Fruit fly (Drosophila melanogaster) whole organism: Measurements from ENCODE around the gene PK1-R.

Experiments used
- CG8478 ChIP-seq: fragments of >200 bp; optimal IDR thresholded peaks from 2 replicates; lab custom pipeline; 2018; ENCODE audit warnings: inconsistent platforms
- Dll ChIP-seq: fragments of >200 bp; optimal IDR thresholded peaks from 2 replicates; lab custom pipeline; 2017
- EcR ChIP-seq, 2 experiments: fragments of >200 bp; optimal IDR thresholded peaks; 2 replicates each; lab custom pipeline; 2017; ENCODE audit warnings: missing biosample characterization in 2 of 2, missing genetic modification characterization in 2 of 2, missing genetic modification reagents in 2 of 2
- pan ChIP-seq: fragments of >200 bp; optimal IDR thresholded peaks from 2 replicates; lab custom pipeline; 2017
- psq ChIP-seq: fragments of >200 bp; optimal IDR thresholded peaks from 2 replicates; lab custom pipeline; 2017
- usp ChIP-seq: fragments of >200 bp; optimal IDR thresholded peaks from 2 replicates; lab custom pipeline; 2017; ENCODE audit warnings: missing biosample characterization, missing genetic modification characterization, mixed read lengths

Gene PK1-R

DNA sequence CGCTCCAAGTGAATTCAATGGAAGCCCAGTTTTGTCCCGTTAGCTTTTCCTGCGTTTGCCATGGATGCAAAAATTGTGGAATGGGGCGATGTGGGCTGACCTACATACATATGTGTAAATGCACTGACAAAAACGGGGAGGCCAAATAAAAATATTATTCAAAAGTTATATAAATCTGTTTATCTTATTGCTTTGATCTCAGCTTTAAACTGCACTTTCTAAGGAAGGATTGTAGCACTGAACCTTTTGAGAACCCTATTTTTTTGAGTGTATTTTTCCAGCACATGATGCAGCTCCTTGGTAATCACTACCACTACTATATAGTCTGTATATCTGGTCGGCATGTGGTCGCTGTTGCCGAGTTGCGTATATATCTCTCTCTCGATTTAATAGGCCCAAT, 25.9 kb downstream of the PK1-R start:
- TF ChIP-seq pan (lab: Kevin White, UChicago) (no peak), psq (lab: Kevin White, UChicago) (no peak), Dll (lab: Kevin White, UChicago) (no peak), CG8478 (lab: Kevin White, UChicago) (no peak), EcR (GFP tag; optimal IDR thresholded peaks at IDR 0.05; lab: Kevin White, UChicago) (no peak), usp (no peak)

DNA sequence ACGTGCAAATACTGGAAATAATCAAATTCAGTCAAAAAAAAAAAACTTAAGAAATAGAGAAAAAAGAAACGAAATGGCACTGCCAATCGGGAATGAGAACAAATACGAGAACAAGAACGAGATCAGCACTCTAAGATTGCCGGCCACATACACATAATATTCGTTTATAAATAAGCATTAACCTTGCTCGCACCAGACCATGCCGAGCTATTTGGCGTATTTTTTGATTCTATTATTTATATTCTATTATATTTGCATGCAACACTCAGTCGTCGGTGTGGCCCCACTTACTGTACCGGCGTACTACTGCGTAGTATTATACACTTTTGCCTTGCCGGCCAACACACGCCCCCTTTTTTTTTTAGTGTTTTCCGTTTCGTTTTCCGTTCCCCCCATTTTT, 32.3 kb downstream of the PK1-R start:
- TF ChIP-seq CG8478 (lab: Kevin White, UChicago) (no peak), Dll (lab: Kevin White, UChicago) (no peak), EcR (GFP tag; optimal IDR thresholded peaks at IDR 0.05; lab: Kevin White, UChicago) (no peak), usp (no peak), psq (lab: Kevin White, UChicago) (no peak), pan (lab: Kevin White, UChicago) (no peak)

DNA sequence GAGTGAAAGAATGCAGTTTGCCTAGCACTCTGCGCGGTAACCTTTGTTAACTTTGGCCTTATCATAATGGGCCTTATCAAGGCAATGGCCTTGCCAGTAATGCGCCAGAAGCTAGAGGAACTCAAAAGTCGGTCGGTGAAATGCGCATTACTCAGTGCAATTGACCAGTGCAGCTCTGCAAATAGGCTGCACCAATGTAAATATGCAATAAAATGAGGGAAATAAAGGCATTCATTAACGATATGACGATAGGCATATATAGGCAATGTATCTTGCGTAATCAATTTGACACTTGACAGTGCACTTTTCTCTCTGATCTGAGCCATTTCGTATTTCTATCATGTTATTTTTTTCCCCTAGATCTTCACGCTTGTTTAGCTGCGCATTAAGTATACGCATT, 32.8 kb downstream of the PK1-R start:
- TF ChIP-seq psq (lab: Kevin White, UChicago) (no peak), CG8478 (lab: Kevin White, UChicago) (no peak), Dll (lab: Kevin White, UChicago) (no peak), usp (no peak), pan (lab: Kevin White, UChicago) (no peak), EcR (GFP tag; optimal IDR thresholded peaks at IDR 0.05; lab: Kevin White, UChicago) (no peak)

DNA sequence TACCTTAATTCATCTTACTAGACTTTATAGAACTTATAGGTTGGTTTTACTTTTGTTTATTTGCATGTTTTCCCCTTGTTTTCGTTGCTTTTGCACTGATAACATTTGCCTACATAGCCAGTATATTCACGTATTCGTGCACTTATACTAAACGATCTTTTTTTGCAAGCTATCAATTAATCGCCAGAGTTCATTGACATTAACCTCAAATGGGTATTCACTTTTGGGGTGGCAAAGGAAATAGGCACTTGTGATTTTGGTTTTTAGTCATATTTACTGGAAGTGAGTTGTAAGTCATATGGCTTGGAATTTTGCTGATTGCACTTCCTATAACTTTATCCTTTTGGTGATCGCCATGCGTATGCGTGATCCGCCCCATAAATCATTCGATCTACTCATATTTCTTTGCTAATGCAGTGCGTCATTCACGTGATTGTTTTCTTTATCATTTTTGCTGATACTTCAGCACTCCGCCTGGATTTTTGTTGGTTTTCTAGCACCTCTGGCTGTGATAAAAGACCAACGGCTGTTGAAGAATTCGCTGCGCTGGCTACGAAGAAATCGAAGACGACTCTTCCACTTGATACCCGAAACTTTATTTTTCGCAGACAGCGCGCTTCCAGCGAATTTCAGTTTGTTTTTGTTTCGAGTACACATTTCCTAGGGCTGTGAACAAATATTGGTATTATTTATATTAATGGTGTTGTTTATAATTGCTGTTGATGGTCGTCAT, 34.9 kb downstream of the PK1-R start:
- no peak for TF ChIP-seq CG8478 (lab: Kevin White, UChicago)
- no peak for TF ChIP-seq pan (lab: Kevin White, UChicago)
- no peak for TF ChIP-seq EcR (GFP tag; optimal IDR thresholded peaks at IDR 0.05; lab: Kevin White, UChicago)
- TF ChIP-seq usp: no peak
- no peak for TF ChIP-seq psq (lab: Kevin White, UChicago)
- no peak for TF ChIP-seq Dll (lab: Kevin White, UChicago)

DNA sequence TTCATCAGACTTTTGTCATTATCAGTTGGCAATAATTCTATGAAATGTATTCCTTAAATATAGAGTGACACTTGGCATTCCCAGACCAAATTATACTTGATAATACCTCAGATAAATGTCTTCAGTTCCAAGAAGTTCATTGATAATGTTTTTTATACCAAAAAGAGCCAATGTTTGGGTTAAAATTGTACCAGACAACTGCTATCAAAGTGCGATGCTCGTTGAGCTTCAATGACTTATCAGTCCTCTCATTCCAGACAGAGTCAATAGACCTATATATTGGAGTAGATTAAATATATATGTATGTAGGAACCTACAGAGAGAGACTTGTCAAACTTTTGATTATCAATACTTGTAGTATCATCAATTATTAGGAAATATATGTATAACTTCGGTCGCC, 37.7 kb downstream of the PK1-R start:
- TF ChIP-seq usp: no peak
- no peak for TF ChIP-seq EcR (GFP tag; optimal IDR thresholded peaks at IDR 0.05; lab: Kevin White, UChicago)
- no peak for TF ChIP-seq psq (lab: Kevin White, UChicago)
- TF ChIP-seq Dll (lab: Kevin White, UChicago): no peak
- TF ChIP-seq pan (lab: Kevin White, UChicago): no peak
- TF ChIP-seq CG8478 (lab: Kevin White, UChicago): no peak

DNA sequence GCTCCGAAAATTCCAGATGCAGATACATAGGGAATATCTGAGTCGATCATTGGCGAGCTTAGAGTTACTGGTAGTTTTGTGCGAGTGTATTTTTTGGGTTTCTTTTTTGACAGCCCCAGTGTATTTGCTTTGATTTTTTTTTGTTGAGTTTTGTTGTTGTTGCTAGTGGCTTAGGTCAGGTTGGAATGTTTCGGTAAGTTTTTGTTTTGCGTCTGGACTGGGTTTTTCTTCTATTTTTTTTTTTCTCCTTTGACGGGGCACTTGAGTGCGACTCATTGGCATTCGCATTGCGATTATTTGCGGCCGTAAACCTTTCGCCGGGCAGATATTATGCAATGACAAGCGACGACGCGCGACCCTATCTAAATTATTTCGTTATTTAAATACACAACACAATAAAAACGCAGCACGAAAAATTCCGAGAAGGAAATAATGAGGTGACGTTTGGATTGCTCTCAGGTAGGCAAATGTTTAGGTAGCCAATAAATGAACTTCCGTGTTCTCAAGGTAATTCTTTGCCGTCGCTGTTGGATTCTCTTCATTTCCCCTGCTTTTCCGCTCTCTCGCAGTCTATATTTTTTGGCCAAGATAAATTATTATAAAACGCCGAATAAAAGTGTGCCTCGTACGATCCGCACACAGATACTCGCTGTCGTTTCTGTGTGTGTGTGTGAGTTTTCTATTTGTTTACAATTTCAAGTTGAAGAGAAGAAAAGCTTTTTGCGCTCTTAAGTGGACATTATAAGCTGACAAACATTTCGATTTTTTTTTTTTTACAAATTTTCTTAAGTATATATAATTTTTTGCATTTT, 38.6 kb downstream of the PK1-R start:
- TF ChIP-seq psq (lab: Kevin White, UChicago): no peak
- TF ChIP-seq pan (lab: Kevin White, UChicago): no peak
- TF ChIP-seq Dll (lab: Kevin White, UChicago): no peak
- no peak for TF ChIP-seq usp
- no peak for TF ChIP-seq CG8478 (lab: Kevin White, UChicago)
- TF ChIP-seq EcR (GFP tag; optimal IDR thresholded peaks at IDR 0.05; lab: Kevin White, UChicago): no peak

DNA sequence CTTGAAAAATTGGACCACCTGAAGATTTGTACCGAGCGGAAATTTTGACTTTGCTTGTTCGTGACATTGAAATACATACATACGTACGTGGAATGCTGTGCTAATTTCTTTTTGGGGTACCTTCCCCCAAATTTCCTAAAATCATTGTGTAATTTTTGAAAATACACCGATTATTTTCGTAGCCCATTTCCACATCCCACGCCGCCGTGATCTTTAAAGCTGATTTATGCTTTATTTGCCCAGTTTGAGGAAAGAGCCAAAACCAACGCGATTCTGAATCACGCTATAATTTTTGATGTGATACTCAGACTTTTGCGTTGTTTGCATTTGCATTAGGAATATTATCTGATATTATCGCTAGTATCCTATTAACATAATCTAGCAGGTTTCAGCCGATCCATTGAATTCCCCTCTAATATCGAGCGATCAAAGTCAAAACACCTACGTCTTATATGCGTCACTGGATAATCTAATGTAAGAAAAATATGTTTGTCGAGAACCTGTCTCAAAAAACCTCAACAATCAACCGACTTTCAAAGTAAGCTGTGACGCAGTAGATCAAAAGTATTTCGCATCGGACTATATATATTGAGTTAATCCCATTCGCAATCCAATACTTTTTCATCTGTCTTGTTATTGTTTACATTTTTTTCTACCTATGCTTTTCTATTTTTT, 39.9 kb downstream of the PK1-R start:
- no peak for TF ChIP-seq usp
- TF ChIP-seq EcR (GFP tag; optimal IDR thresholded peaks at IDR 0.05; lab: Kevin White, UChicago): no peak
- no peak for TF ChIP-seq psq (lab: Kevin White, UChicago)
- TF ChIP-seq pan (lab: Kevin White, UChicago): no peak
- TF ChIP-seq Dll (lab: Kevin White, UChicago): no peak
- TF ChIP-seq CG8478 (lab: Kevin White, UChicago): no peak

DNA sequence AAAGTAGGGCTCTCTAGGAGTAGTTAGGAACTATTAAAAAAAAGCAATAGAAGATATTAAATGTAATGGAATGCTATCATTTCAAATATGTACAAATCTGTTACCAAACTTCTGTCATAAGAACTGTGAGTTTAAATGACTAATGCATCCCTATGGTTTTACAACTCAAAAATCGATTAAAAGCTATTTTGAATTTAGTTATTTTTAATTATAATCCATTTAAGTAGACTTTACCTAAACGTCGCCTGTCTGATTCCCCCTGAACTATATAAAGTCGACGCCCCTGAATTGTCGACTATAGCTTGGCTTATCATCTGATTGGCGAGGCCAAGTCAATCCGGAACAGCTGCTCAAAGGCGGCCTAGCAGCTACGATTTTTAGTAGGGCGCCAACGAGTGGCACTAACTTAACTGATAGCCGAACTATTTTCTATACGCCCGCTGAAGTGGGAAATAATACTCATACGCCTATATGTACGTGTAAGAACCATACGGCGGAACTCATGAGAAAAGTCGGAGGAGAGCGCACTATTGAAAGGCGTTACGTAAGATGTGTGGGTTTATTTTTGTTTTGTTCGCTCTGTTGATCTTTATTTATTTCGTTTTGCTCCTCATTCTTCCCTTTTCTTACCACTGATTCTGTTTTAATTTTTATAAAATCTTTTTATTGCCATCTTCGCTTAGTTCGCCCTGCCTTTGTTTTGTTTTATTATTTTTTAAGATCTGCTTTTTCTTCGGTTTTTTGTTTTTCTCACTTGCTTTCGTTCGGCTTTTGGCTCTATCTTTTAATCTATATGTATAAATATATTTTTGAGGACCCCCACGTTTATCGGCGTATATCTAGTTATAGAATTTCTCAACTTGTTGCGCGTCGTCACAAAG, 40.7 kb downstream of the PK1-R start:
- TF ChIP-seq psq (lab: Kevin White, UChicago): no peak
- TF ChIP-seq EcR (GFP tag; optimal IDR thresholded peaks at IDR 0.05; lab: Kevin White, UChicago): no peak
- no peak for TF ChIP-seq Dll (lab: Kevin White, UChicago)
- no peak for TF ChIP-seq CG8478 (lab: Kevin White, UChicago)
- no peak for TF ChIP-seq usp
- TF ChIP-seq pan (lab: Kevin White, UChicago): no peak

DNA sequence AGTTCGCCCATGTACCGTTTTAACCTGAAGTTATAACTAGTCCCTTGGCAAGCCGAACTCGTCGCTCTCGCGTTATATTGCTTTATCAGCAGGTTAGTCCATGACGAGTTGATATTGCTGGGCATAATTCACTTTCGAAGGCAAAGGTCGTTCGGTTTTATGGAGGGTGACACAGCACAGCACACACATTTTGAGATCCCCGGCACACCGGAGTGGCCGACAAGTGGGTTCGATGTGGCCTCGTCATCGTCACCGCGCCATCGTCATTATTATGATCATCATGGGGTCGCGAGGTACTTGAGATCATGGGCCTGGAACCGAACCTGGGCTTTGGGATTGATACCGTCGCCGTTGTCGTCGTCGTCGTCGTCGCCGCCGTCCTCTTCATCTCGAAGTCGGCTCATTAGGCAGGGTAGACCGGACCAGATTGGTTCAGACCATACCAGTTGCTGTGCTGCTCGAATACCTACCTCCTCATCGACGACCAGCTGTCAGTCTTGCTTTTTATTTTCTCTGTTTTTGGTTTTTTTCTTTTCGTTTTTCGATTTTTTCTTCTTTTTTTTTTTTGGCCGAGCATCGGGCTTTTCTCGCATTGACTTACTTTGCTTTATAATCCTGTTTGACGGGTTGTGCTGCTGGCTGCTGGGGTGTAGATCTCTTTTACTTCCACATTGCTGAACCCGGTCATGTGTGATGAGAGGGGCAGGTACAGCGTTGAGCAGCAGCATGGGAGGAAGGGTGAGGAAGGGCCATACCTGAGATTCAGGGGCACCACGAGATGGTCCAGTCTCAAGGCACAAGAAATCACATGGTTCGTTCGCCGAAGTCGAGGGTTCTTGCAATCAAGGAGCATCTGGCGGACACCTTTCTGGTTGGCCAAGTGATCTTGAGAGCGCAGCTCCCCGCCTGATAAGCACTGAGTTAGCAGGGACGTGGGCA, 41.6 kb downstream of the PK1-R start:
- TF ChIP-seq pan (lab: Kevin White, UChicago): no peak
- TF ChIP-seq psq (lab: Kevin White, UChicago): no peak
- TF ChIP-seq EcR (GFP tag; optimal IDR thresholded peaks at IDR 0.05; lab: Kevin White, UChicago): peak in 1 of 2 experiments; percentile 50
- TF ChIP-seq Dll (lab: Kevin White, UChicago): no peak
